Worm (Caenorhabditis elegans) whole organism, L3 larva: ENCODE measurements around the gene sru-17.

Experiments
- ZK546.5 ChIP-seq: sonication (generic microtip); optimal IDR thresholded peaks from 2 replicates; lab custom pipeline; 2017; ENCODE audit warnings: missing biosample characterization, missing genetic modification characterization
- aly-2 ChIP-seq: fragments of 150-350 bp; optimal IDR thresholded peaks from 2 replicates; lab custom pipeline; 2014; ENCODE audit warnings: missing biosample characterization, missing genetic modification characterization
- ceh-9 ChIP-seq: sonication (generic microtip); optimal IDR thresholded peaks from 2 replicates; lab custom pipeline; 2018; ENCODE audit warnings: missing biosample characterization, missing genetic modification characterization
- egl-27 ChIP-seq: sonication (generic microtip); optimal IDR thresholded peaks from 4 replicates; lab custom pipeline; 2017; ENCODE audit warnings: missing biosample characterization, missing genetic modification reagents, missing genetic modification characterization
- elt-2 ChIP-seq: sonication (generic microtip); optimal IDR thresholded peaks from 2 replicates; lab custom pipeline; 2016; ENCODE audit warnings: missing genetic modification reagents, mild to moderate bottlenecking, missing genetic modification characterization, missing compliant biosample characterization
- eor-1 ChIP-seq, 2 experiments: fragments of 150-350 bp; optimal IDR thresholded peaks; 2 replicates each; lab custom pipeline; 2014 to 2018; ENCODE audit warnings: missing biosample characterization in 2 of 2, missing genetic modification characterization in 2 of 2
- hmg-11 ChIP-seq: sonication (generic microtip); optimal IDR thresholded peaks from 2 replicates; lab custom pipeline; 2016; ENCODE audit warnings: missing genetic modification characterization, missing compliant biosample characterization
- lin-39 ChIP-seq: fragments of 150-350 bp; optimal IDR thresholded peaks from 2 replicates; lab custom pipeline; 2018; ENCODE audit warnings: missing biosample characterization, missing genetic modification reagents, missing genetic modification characterization
- nhr-11 ChIP-seq: fragments of 150-350 bp; optimal IDR thresholded peaks from 2 replicates; lab custom pipeline; 2014; ENCODE audit warnings: missing biosample characterization, missing genetic modification characterization
- nhr-12 ChIP-seq: fragments of 150-350 bp; optimal IDR thresholded peaks from 2 replicates; lab custom pipeline; 2014; ENCODE audit warnings: missing biosample characterization, missing genetic modification characterization
- nhr-237 ChIP-seq: fragments of 150-350 bp; optimal IDR thresholded peaks from 2 replicates; lab custom pipeline; 2014; ENCODE audit warnings: missing biosample characterization, missing genetic modification characterization
- nhr-25 ChIP-seq: sonication (generic microtip); optimal IDR thresholded peaks from 2 replicates; lab custom pipeline; 2017; ENCODE audit warnings: missing biosample characterization, missing genetic modification characterization
- unc-39 ChIP-seq: sonication (generic microtip); optimal IDR thresholded peaks from 4 replicates; lab custom pipeline; 2017; ENCODE audit warnings: missing biosample characterization, missing genetic modification characterization
- zag-1 ChIP-seq: fragments of 150-350 bp; optimal IDR thresholded peaks from 2 replicates; lab custom pipeline; 2014; ENCODE audit warnings: missing biosample characterization, missing genetic modification characterization

DNA sequence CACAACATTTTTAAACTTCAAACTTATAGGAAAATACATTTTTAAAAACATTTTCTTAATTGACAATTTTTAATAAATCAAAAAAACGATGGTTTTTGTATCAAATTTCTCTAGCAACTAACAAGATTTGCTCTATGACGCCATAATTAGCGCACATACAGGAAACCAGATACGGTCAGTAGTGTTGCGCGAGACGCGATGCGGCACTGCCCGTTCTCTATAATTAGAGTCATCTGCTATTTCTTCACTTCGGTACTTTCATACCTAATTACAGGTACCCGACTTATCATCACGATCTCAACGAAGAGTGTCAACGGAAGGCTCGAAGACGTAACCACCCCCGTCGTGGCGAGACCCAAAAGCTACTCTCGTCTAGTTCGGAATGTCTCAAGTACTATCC lies 39.1 kb downstream of the sru-17 start:
- TF ChIP-seq nhr-11 (tag; lab: Kevin White, UChicago) (no peak), ceh-9 (tag; lab: Kevin White, UChicago) (no peak), lin-39 (tag; lab: Kevin White, UChicago) (no peak), nhr-237 (tag; lab: Kevin White, UChicago) (no peak), egl-27 (tag; lab: Kevin White, UChicago) (no peak), zag-1 (no peak), aly-2 (tag; lab: Kevin White, UChicago) (no peak), nhr-25 (tag; lab: Kevin White, UChicago) (no peak), hmg-11 (tag; lab: Kevin White, UChicago) (no peak), ZK546.5 (tag; lab: Kevin White, UChicago) (no peak), elt-2 (no peak), eor-1 (tag; optimal IDR thresholded peaks at IDR 0.05; lab: Kevin White, UChicago) (no peak), unc-39 (no peak), nhr-12 (no peak)
